Worm (Caenorhabditis elegans) whole organism, L1 larva: ENCODE measurements around the gene pes-5.

Source experiments
- C04F5.9 ChIP-seq: sonication (generic microtip); optimal IDR thresholded peaks from 2 replicates; lab custom pipeline; 2016; ENCODE audit warnings: missing genetic modification characterization, missing compliant biosample characterization
- C34B4.2 ChIP-seq: sonication (generic microtip); optimal IDR thresholded peaks from 2 replicates; lab custom pipeline; 2017; ENCODE audit warnings: mild to moderate bottlenecking, missing genetic modification characterization, missing compliant biosample characterization
- F16B12.6 ChIP-seq: fragments of 150-350 bp; optimal IDR thresholded peaks from 2 replicates; lab custom pipeline; 2014; ENCODE audit warnings: missing biosample characterization, missing genetic modification characterization
- Y116A8C.19 ChIP-seq: sonication (generic microtip); optimal IDR thresholded peaks from 2 replicates; lab custom pipeline; 2016; ENCODE audit warnings: missing compliant biosample characterization, missing genetic modification characterization, borderline replicate concordance
- alr-1 ChIP-seq: fragments of 200-800 bp; sonication (Bioruptor generic); optimal IDR thresholded peaks from 2 replicates; lab custom pipeline; 2018; ENCODE audit warnings: borderline replicate concordance, mild to moderate bottlenecking, missing genetic modification characterization, missing compliant biosample characterization
- aly-2 ChIP-seq: fragments of 150-350 bp; optimal IDR thresholded peaks from 2 replicates; lab custom pipeline; 2014; ENCODE audit warnings: missing biosample characterization, missing genetic modification characterization
- ama-1 ChIP-seq: fragments of 150-350 bp; optimal IDR thresholded peaks from 2 replicates; lab custom pipeline; 2014
- ceh-8 ChIP-seq: fragments of 200-800 bp; sonication (Bioruptor generic); optimal IDR thresholded peaks from 2 replicates; lab custom pipeline; 2018; ENCODE audit warnings: mild to moderate bottlenecking, missing genetic modification characterization, moderate library complexity, missing compliant biosample characterization
- efl-1 ChIP-seq, 4 experiments: fragments of 150-350 bp; optimal IDR thresholded peaks in 3 of 4; peaks in 1 of 4; 1 replicate in 1 of 4; 2 replicates in 3 of 4; lab custom pipeline; 2014; ENCODE audit warnings: missing biosample characterization in 2 of 4, missing genetic modification characterization in 2 of 4, missing genetic modification reagents in 2 of 4
- efl-3 ChIP-seq: fragments of 200-800 bp; sonication (Bioruptor generic); optimal IDR thresholded peaks from 2 replicates; lab custom pipeline; 2018; ENCODE audit warnings: mild to moderate bottlenecking, missing genetic modification characterization, missing compliant biosample characterization
- egl-13 ChIP-seq: sonication (generic microtip); optimal IDR thresholded peaks from 2 replicates; lab custom pipeline; 2016; ENCODE audit warnings: missing genotype, missing genetic modification reagents, missing genetic modification characterization, missing compliant biosample characterization
- egl-27 ChIP-seq, 2 experiments: fragments of 150-350 bp in 1 of 2; sonication (generic microtip); optimal IDR thresholded peaks; 3 replicates each; lab custom pipeline; 2017 to 2018; ENCODE audit warnings: missing biosample characterization in 2 of 2, missing genetic modification characterization in 2 of 2, missing genetic modification reagents in 2 of 2
- fkh-10 ChIP-seq: sonication (generic microtip); optimal IDR thresholded peaks from 2 replicates; lab custom pipeline; 2017; ENCODE audit warnings: missing biosample characterization, missing genetic modification reagents, missing genetic modification characterization
- grh-1 ChIP-seq: fragments of 200-800 bp; sonication (Bioruptor generic); IDR thresholded peaks from 2 replicates; pipeline ENCODE4 v1.3.6; 2022; ENCODE audit warnings: missing genetic modification reagents, missing genetic modification characterization, missing compliant biosample characterization
- hpl-2 ChIP-seq: fragments of 150-350 bp; optimal IDR thresholded peaks from 2 replicates; lab custom pipeline; 2014; ENCODE audit warnings: missing biosample characterization, missing genetic modification reagents, missing genetic modification characterization
- jun-1 ChIP-seq: fragments of 150-350 bp; optimal IDR thresholded peaks from 2 replicates; lab custom pipeline; 2014; ENCODE audit warnings: missing biosample characterization, missing genetic modification reagents, missing genetic modification characterization
- lin-14 ChIP-seq: fragments of 200-800 bp; sonication (Bioruptor generic); optimal IDR thresholded peaks from 2 replicates; lab custom pipeline; 2018; ENCODE audit warnings: mild to moderate bottlenecking, missing genetic modification characterization, moderate library complexity, missing compliant biosample characterization
- lin-15B ChIP-seq: fragments of 150-350 bp; sonication (generic microtip); optimal IDR thresholded peaks from 3 replicates; lab custom pipeline; 2014; ENCODE audit warnings: missing biosample characterization, missing genetic modification characterization
- lin-35 ChIP-seq, 2 experiments: fragments of 150-350 bp; optimal IDR thresholded peaks; 2 replicates each; lab custom pipeline; 2014; ENCODE audit warnings: missing biosample characterization in 2 of 2, missing genetic modification characterization in 2 of 2, missing genetic modification reagents in 2 of 2
- mdl-1 ChIP-seq, 2 experiments: fragments of 150-350 bp; optimal IDR thresholded peaks; 2 replicates each; lab custom pipeline; 2014 to 2017; ENCODE audit warnings: missing biosample characterization in 2 of 2, missing genetic modification characterization in 2 of 2, inconsistent platforms in 1 of 2
- nhr-20 ChIP-seq: sonication (generic microtip); optimal IDR thresholded peaks from 2 replicates; lab custom pipeline; 2016; ENCODE audit warnings: mild to moderate bottlenecking, missing genetic modification characterization, missing compliant biosample characterization
- nhr-28 ChIP-seq: fragments of 150-350 bp; optimal IDR thresholded peaks from 2 replicates; lab custom pipeline; 2014; ENCODE audit warnings: missing biosample characterization, missing genetic modification characterization
- nhr-47 ChIP-seq: sonication (generic microtip); optimal IDR thresholded peaks from 2 replicates; lab custom pipeline; 2016; ENCODE audit warnings: mild to moderate bottlenecking, missing genetic modification characterization, moderate library complexity, missing compliant biosample characterization
- nhr-77 ChIP-seq: fragments of 150-350 bp; optimal IDR thresholded peaks from 2 replicates; lab custom pipeline; 2014; ENCODE audit warnings: missing biosample characterization, missing genetic modification characterization
- nhr-85 ChIP-seq: sonication (generic microtip); peaks from one replicate; lab custom pipeline; 2016; ENCODE audit warnings: missing genetic modification characterization, inconsistent platforms, missing compliant biosample characterization
- nhr-90 ChIP-seq: sonication (generic microtip); optimal IDR thresholded peaks from 2 replicates; lab custom pipeline; 2016; ENCODE audit warnings: mild to moderate bottlenecking, missing genetic modification characterization, missing compliant biosample characterization; ENCODE audit not compliant: poor library complexity
- pqm-1 ChIP-seq: sonication (generic microtip); optimal IDR thresholded peaks from 3 replicates; lab custom pipeline; 2017; ENCODE audit warnings: missing biosample characterization, missing genetic modification characterization
- skn-1 ChIP-seq: fragments of 150-350 bp; optimal IDR thresholded peaks from 2 replicates; lab custom pipeline; 2014; ENCODE audit warnings: missing biosample characterization, missing genetic modification characterization
- sox-4 ChIP-seq: sonication (generic microtip); optimal IDR thresholded peaks from 2 replicates; lab custom pipeline; 2016; ENCODE audit warnings: missing genetic modification characterization, missing compliant biosample characterization
- sptf-1 ChIP-seq: fragments of 150-350 bp; optimal IDR thresholded peaks from 2 replicates; lab custom pipeline; 2014; ENCODE audit warnings: missing biosample characterization, missing genetic modification characterization
- sup-37 ChIP-seq: fragments of 200-800 bp; sonication (Bioruptor generic); optimal IDR thresholded peaks from 2 replicates; lab custom pipeline; 2018; ENCODE audit warnings: mild to moderate bottlenecking, missing genetic modification characterization, missing compliant biosample characterization
- tbx-2 ChIP-seq: sonication (generic microtip); optimal IDR thresholded peaks from 2 replicates; lab custom pipeline; 2016; ENCODE audit warnings: missing genetic modification characterization, missing compliant biosample characterization
- unc-86 ChIP-seq: sonication (generic microtip); optimal IDR thresholded peaks from 2 replicates; lab custom pipeline; 2016; ENCODE audit warnings: missing genetic modification characterization, missing compliant biosample characterization
- xbp-1 ChIP-seq: sonication (generic microtip); optimal IDR thresholded peaks from 2 replicates; lab custom pipeline; 2016; ENCODE audit warnings: missing genetic modification characterization, missing compliant biosample characterization
- zip-4 ChIP-seq: fragments of 200-800 bp; sonication (Bioruptor generic); optimal IDR thresholded peaks from 2 replicates; lab custom pipeline; 2018; ENCODE audit warnings: mild to moderate bottlenecking, missing genetic modification characterization, moderate library complexity, missing compliant biosample characterization
- ztf-4 ChIP-seq: fragments of 150-350 bp; optimal IDR thresholded peaks from 2 replicates; lab custom pipeline; 2014; ENCODE audit warnings: missing biosample characterization, missing genetic modification characterization

The pes-5 gene

ce11 chrII:11868893-11869292 lies 39.1 kb upstream of the pes-5 start:
- TF ChIP-seq efl-1 (optimal IDR thresholded peaks at IDR 0.05; lab: Kevin White, UChicago), result no peak
- peak in 1 of 2 experiments; percentile 3 for TF ChIP-seq efl-1 (GFP tag; optimal IDR thresholded peaks at IDR 0.05 in 1 of 2; lab: Kevin White, UChicago)
- no peak for TF ChIP-seq C34B4.2 (tag; lab: Kevin White, UChicago)

ce11 chrII:11868234-11868633 lies 38.4 kb upstream of the pes-5 start, which contains the start of gene col-84:
Gene col-84, plus strand, starts transcription at chrII:11868534.
- TF ChIP-seq nhr-85 (no peak), sox-4 (tag; lab: Kevin White, UChicago) (no peak), ama-1 (lab: Kevin White, UChicago) (no peak), efl-1 (optimal IDR thresholded peaks at IDR 0.05; lab: Kevin White, UChicago) (no peak), efl-1 (GFP tag; optimal IDR thresholded peaks at IDR 0.05 in 1 of 2; lab: Kevin White, UChicago) (no peak), egl-27 (tag; optimal IDR thresholded peaks at IDR 0.05; lab: Kevin White, UChicago) (no peak), pqm-1 (tag; lab: Kevin White, UChicago) (no peak), lin-14 (no peak), sptf-1 (tag; lab: Kevin White, UChicago) (no peak), F16B12.6 (tag; lab: Kevin White, UChicago) (no peak), mdl-1 (tag; optimal IDR thresholded peaks at IDR 0.05; lab: Kevin White, UChicago) (no peak), unc-86 (no peak), lin-15B (tag; lab: Kevin White, UChicago) (no peak), ztf-4 (no peak), efl-3 (GFP tag; lab: Kevin White, UChicago) (no peak), zip-4 (GFP tag; lab: Kevin White, UChicago) (no peak)
- TF ChIP-seq, all 84 proteins: peak for 0

- TF ChIP-seq jun-1 (tag; lab: Kevin White, UChicago), result no peak
- no peak for TF ChIP-seq aly-2
- TF ChIP-seq sup-37, result no peak
- TF ChIP-seq alr-1 (tag; lab: Kevin White, UChicago), result no peak
- TF ChIP-seq ceh-8 (GFP tag; lab: Kevin White, UChicago), result no peak
- no peak for TF ChIP-seq Y116A8C.19 (tag; lab: Kevin White, UChicago)
- TF ChIP-seq skn-1 (tag; lab: Kevin White, UChicago), result no peak
- no peak for TF ChIP-seq nhr-90
- no peak for TF ChIP-seq fkh-10
- TF ChIP-seq grh-1 (GFP tag; lab: Robert Waterston, UW), result no peak
- TF ChIP-seq xbp-1 (tag; lab: Kevin White, UChicago), result no peak
- no peak for TF ChIP-seq nhr-47 (tag; lab: Kevin White, UChicago)
- TF ChIP-seq tbx-2, result no peak
- TF ChIP-seq C04F5.9 (tag; lab: Kevin White, UChicago), result no peak
- TF ChIP-seq hpl-2 (GFP tag; lab: Kevin White, UChicago), result no peak
Measured at ce11 chrII:11865644-11866043, 35.8 kb upstream of the pes-5 start, which contains the start of gene K12D12.4. Gene K12D12.4, minus strand, starts transcription at chrII:11865744.

ce11 chrII:11860623-11861079 lies 30.8 kb upstream of the pes-5 start, which contains the start of gene K12D12.5:
Gene K12D12.5, plus strand, starts transcription at chrII:11861029.
- no peak for TF ChIP-seq nhr-77 (tag; lab: Kevin White, UChicago)
- TF ChIP-seq nhr-28 (tag; lab: Kevin White, UChicago), result no peak
- TF ChIP-seq nhr-20 (tag; lab: Kevin White, UChicago), result no peak
- peak in 1 of 2 experiments; percentile 61 for TF ChIP-seq efl-1 (optimal IDR thresholded peaks at IDR 0.05; lab: Kevin White, UChicago)
- no peak for TF ChIP-seq efl-1 (GFP tag; optimal IDR thresholded peaks at IDR 0.05 in 1 of 2; lab: Kevin White, UChicago)
- TF ChIP-seq lin-35 (GFP tag; optimal IDR thresholded peaks at IDR 0.05; lab: Kevin White, UChicago), result no peak
- no peak for TF ChIP-seq egl-13 (tag; lab: Kevin White, UChicago)
